Worm (Caenorhabditis elegans): ENCODE results near the gene C25G4.17.

Gene C25G4.17

DNA sequence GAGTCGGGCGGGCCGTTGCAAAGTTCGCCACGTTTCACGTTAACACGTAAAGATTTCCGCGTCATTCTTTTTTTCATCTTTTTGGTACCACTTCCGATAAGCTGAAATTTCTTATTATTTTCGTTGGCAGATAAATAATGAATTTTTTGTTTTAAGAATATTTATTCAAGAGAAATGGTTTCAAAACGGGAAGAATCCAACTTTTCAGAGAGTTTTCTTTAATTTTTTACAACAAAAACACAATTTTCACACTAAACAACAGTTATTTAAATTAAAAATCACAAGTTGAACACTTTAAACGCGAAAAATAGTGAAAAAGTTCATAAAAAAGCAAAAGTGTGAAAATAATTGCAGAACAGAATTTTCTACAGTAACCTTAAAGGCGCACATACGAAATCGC, 12.3 kb downstream of the C25G4.17 start, which contains the start of gene spe-44:
Gene spe-44 (minus strand): TSS at position 101 of the 400 bp plus-strand sequence.
- no peak for TF ChIP-seq nhr-10 (tag; optimal IDR thresholded peaks at IDR 0.05)
- TF ChIP-seq mab-5 (tag; optimal IDR thresholded peaks at IDR 0.05), result no peak
- no peak for TF ChIP-seq peb-1 (tag; optimal IDR thresholded peaks at IDR 0.05)
- no peak for TF ChIP-seq sma-3 (GFP tag; optimal IDR thresholded peaks at IDR 0.05)
- TF ChIP-seq ceh-82 (tag; optimal IDR thresholded peaks at IDR 0.05), result no peak
- TF ChIP-seq elt-1 (tag; optimal IDR thresholded peaks at IDR 0.05), result no peak
- no peak for TF ChIP-seq aly-2 (tag; optimal IDR thresholded peaks at IDR 0.05)
- TF ChIP-seq lin-39 (tag; optimal IDR thresholded peaks at IDR 0.05), result no peak
- TF ChIP-seq unc-55 (GFP tag; optimal IDR thresholded peaks at IDR 0.05), result no peak
- TF ChIP-seq ceh-16 (tag; optimal IDR thresholded peaks at IDR 0.05), result no peak
- TF ChIP-seq unc-39 (tag; optimal IDR thresholded peaks at IDR 0.05), result no peak
- TF ChIP-seq nhr-237 (tag; optimal IDR thresholded peaks at IDR 0.05), result no peak
- no peak for TF ChIP-seq ama-1 (optimal IDR thresholded peaks at IDR 0.05)
- no peak for TF ChIP-seq nhr-21 (tag; optimal IDR thresholded peaks at IDR 0.05)
- TF ChIP-seq R02D3.7 (tag; optimal IDR thresholded peaks at IDR 0.05), result no peak
- TF ChIP-seq nhr-25 (tag; optimal IDR thresholded peaks at IDR 0.05), result no peak

DNA sequence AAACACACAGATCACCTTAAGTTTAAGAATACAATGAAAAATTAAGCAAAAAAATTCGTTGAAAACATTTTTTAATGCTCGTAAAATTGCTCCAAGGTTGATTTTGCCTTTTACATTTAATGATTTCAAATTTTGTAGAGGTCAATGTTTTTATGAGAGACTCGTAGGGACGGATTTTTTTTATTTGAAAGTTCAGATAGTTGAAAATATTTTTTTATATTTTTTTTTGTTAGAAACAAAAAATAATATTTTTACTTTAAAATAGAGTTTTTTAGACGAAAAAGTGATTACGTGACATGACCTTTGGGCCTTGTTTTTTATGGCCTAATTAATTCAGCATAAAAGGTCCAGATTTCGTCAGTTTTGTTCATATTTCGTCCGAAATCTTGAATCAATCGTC, 12.9 kb downstream of the C25G4.17 start, which contains the start of gene smz-1:
Gene smz-1 (plus strand): TSS at position 301 of the 400 bp plus-strand sequence.
- no peak for TF ChIP-seq nhr-77 (tag; optimal IDR thresholded peaks at IDR 0.05)
- TF ChIP-seq ceh-16 (tag; optimal IDR thresholded peaks at IDR 0.05), result no peak
- no peak for TF ChIP-seq egl-27 (tag; optimal IDR thresholded peaks at IDR 0.05)
- no peak for TF ChIP-seq nhr-12 (tag; optimal IDR thresholded peaks at IDR 0.05)

ce11 chrIV:12456613-12457012, 14.8 kb downstream of the C25G4.17 start, which contains the start of gene C25G4.7:
TSS of gene C25G4.7 (plus strand) at chrIV:12456913.
- TF ChIP-seq lin-13 (GFP tag; optimal IDR thresholded peaks at IDR 0.05), result no peak

ce11 chrIV:12463370-12463769, 21.6 kb downstream of the C25G4.17 start, which contains the start of gene C25G4.8:
TSS of gene C25G4.8 (minus strand) at chrIV:12463470.
- TF ChIP-seq nhr-6 (tag; optimal IDR thresholded peaks at IDR 0.05) (no peak), ztf-1 (GFP tag; conservative IDR thresholded peaks at IDR 0.05) (no peak), ztf-4 (tag; optimal IDR thresholded peaks at IDR 0.05) (no peak), mdl-1 (tag; optimal IDR thresholded peaks at IDR 0.05) (no peak), elt-3 (tag; optimal IDR thresholded peaks at IDR 0.05) (no peak)

DNA sequence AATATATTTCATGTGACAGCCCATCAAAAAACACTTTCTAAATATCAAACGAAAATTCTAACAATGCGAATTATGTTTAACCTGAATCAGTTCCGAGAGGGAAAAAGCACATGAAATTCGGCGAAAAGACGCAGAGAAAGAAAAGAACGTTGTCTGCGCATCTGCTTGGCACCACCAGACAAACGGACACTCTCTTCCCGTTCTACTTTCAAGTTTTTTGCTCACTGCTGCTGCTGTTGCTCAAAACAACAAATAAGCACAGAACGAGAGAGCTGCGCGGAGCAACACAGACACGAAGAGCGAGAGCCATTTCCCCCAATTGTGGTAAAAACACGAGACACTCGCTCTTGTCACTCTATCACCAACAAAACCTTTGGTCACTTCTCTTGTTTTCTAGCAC, 23.0 kb downstream of the C25G4.17 start:
- TF ChIP-seq alr-1 (tag; optimal IDR thresholded peaks at IDR 0.05) (no peak), C34F6.9 (tag; optimal IDR thresholded peaks at IDR 0.05) (peak; percentile 55), unc-55 (GFP tag; optimal IDR thresholded peaks at IDR 0.05) (peak; percentile 63), nhr-129 (tag; optimal IDR thresholded peaks at IDR 0.05) (peak; percentile 83), zag-1 (tag; optimal IDR thresholded peaks at IDR 0.05) (no peak), lin-11 (tag; optimal IDR thresholded peaks at IDR 0.05) (peak; percentile 40)

- TF ChIP-seq nhr-129 (tag; optimal IDR thresholded peaks at IDR 0.05) (peak; percentile 51), fos-1 (tag; optimal IDR thresholded peaks at IDR 0.05) (no peak), nhr-25 (tag; optimal IDR thresholded peaks at IDR 0.05) (peak; percentile 30)
Observed at ce11 chrIV:12467761-12468160, 25.9 kb downstream of the C25G4.17 start.

ce11 chrIV:12468359-12468758, 26.5 kb downstream of the C25G4.17 start, which contains the start of gene igdb-2:
TSS of gene igdb-2 (plus strand) at chrIV:12468659.
- TF ChIP-seq unc-39 (tag; optimal IDR thresholded peaks at IDR 0.05) (no peak), lin-11 (tag; optimal IDR thresholded peaks at IDR 0.05) (no peak), unc-62 (GFP tag; optimal IDR thresholded peaks at IDR 0.05) (no peak), elt-1 (tag; optimal IDR thresholded peaks at IDR 0.05) (no peak), mab-5 (tag; optimal IDR thresholded peaks at IDR 0.05) (no peak), mbf-1 (tag; optimal IDR thresholded peaks at IDR 0.05) (no peak), blmp-1 (tag; optimal IDR thresholded peaks at IDR 0.05; ENCODE audit: insufficient read depth) (no peak), nhr-6 (tag; optimal IDR thresholded peaks at IDR 0.05) (no peak), nhr-21 (tag; optimal IDR thresholded peaks at IDR 0.05) (no peak)
